Fruit fly (Drosophila melanogaster) S2 (cell line): ENCODE data around the gene CG31441.

Source experiments
- CG8478 ChIP-seq: fragments of >200 bp; optimal IDR thresholded peaks from 2 replicates; lab custom pipeline; 2018
- CTCF ChIP-seq, 2 experiments: fragments of >200 bp; optimal IDR thresholded peaks; 2 replicates each; lab custom pipeline; 2018

DNA sequence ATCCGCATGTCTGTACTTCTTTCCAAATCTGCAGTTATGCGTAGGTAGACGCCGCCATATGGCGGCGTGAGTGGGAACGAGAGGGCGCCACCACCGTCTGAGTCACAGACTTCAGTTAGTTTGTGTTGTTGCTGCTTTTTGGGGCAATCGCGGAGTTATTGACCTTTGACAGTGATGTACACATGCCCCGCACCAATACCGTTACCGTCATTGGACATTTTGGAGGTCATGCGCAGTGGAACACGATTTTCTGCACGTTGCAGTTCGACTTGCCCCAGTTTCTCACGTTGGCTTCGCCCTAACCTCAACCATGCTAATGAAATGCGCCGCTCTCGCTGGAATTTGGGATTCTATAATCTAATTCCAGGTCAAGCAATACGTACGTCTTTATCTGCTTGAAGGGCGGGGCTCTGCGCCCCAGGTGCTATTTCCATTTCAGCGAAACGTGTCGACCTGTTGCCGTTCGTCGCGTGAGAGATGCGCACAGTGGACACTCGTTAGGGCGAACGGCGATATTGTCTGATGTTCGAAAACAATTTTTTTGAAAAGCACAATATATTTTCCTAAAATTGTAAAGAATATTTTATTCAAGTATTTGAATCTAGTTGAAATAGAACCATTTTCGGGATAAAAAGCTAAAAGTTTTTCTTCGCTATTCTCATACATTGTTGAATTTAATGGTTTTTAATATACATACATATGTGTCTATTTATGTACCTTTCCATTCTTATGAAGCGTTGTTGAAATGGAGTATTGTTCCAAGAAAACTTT lies 24.6 kb upstream of the CG31441 start:
- TF ChIP-seq CG8478, result no peak
- peak; percentile 31 to 42 for TF ChIP-seq CTCF (optimal IDR thresholded peaks at IDR 0.05; lab: Kevin White, UChicago)
